Fruit fly (Drosophila melanogaster): ENCODE data around the gene Fit1.
A peak's percentile ranks its signal among the peaks of the same experiment; 100 is the strongest.

Gene Fit1

DNA sequence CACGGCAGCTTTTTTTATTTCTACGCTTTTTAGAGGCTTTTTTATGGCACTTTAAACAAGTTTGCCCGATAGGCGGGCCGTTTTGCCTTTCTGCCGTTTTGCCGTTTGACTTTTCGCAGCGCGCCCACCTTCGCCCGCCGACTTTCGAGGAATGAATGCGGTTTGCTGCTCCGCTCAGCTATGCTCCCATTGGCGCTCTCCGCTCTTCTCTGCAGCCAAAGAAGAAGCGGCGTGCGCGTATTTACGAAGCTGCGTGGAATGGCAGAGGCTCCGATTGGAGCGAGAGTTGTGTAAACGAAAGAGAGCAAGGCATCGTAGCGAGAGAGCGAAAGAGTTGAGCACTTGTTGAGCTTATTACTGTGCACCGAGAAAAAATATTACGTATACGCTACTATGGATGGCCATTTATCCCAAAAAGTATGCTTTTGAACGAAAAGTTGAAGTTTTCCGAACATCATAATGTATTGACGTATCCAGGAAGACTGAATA is 31.8 kb upstream of the Fit1 start, which contains the start of gene wit (continued):
- TF ChIP-seq Jarid2 (GFP tag; optimal IDR thresholded peaks at IDR 0.05) (peak; percentile 68), maf-S (GFP tag; optimal IDR thresholded peaks at IDR 0.05) (no peak), usp (GFP tag; optimal IDR thresholded peaks at IDR 0.05) (no peak), hbn (GFP tag; IDR thresholded peaks at IDR 0.05; ENCODE audit: partially characterized antibody) (peak; percentile 44), MTF-1 (GFP tag; optimal IDR thresholded peaks at IDR 0.05; ENCODE audit: borderline replicate concordance) (no peak), grau (tag; optimal IDR thresholded peaks at IDR 0.05) (no peak), bbx (GFP tag; IDR thresholded peaks at IDR 0.05; ENCODE audit: partially characterized antibody) (peak; percentile 41; the same call in 1 of the 2 replicates), wek (GFP tag; optimal IDR thresholded peaks at IDR 0.05) (peak; percentile 48), trem (tag; optimal IDR thresholded peaks at IDR 0.05) (no peak), Sry-β (GFP tag; optimal IDR thresholded peaks at IDR 0.05) (no peak), CG8290 (GFP tag; optimal IDR thresholded peaks at IDR 0.05) (no peak), CG8290 (tag; optimal IDR thresholded peaks at IDR 0.05) (peak in 1 of 2 experiments; percentile 73), CG8478 (optimal IDR thresholded peaks at IDR 0.05) (no peak), Max (GFP tag; optimal IDR thresholded peaks at IDR 0.05) (no peak), Ravus (GFP tag; IDR thresholded peaks at IDR 0.05) (no peak), shn (GFP tag; optimal IDR thresholded peaks at IDR 0.05) (no peak), Side (GFP tag; optimal IDR thresholded peaks at IDR 0.05) (peak; percentile 5), tap (tag; optimal IDR thresholded peaks at IDR 0.05) (no peak), Gsc (GFP tag; IDR thresholded peaks at IDR 0.05) (no peak), CG12659 (GFP tag; optimal IDR thresholded peaks at IDR 0.05) (no peak), pnt (GFP tag; optimal IDR thresholded peaks at IDR 0.05) (no peak), insv (GFP tag; optimal IDR thresholded peaks at IDR 0.05) (no peak), sug (tag; optimal IDR thresholded peaks at IDR 0.05) (peak; percentile 22), CG13775 (GFP tag; optimal IDR thresholded peaks at IDR 0.05) (no peak), sr (GFP tag; IDR thresholded peaks at IDR 0.05) (peak; percentile 73; the same call in 2 of the 3 replicates), dm (GFP tag; optimal IDR thresholded peaks at IDR 0.05) (no peak), CG4820 (GFP tag; optimal IDR thresholded peaks at IDR 0.05) (no peak), CG7271 (tag; optimal IDR thresholded peaks at IDR 0.05) (no peak), Dek (tag; optimal IDR thresholded peaks at IDR 0.05) (no peak), ato (GFP tag; IDR thresholded peaks at IDR 0.05; ENCODE audit: partially characterized antibody) (no peak), CG3726 (GFP tag; IDR thresholded peaks at IDR 0.05) (no peak), HHEX (GFP tag; optimal IDR thresholded peaks at IDR 0.05) (no peak), slbo (GFP tag; IDR thresholded peaks at IDR 0.05) (0 out of 2 replicates have a peak, but pooled peaks have one; percentile 36), CG6791 (GFP tag; IDR thresholded peaks at IDR 0.05; ENCODE audit: partially characterized antibody) (no peak), Doc2 (GFP tag; IDR thresholded peaks at IDR 0.05) (no peak), Rfx (GFP tag; IDR thresholded peaks at IDR 0.05) (peak; percentile 31; the same call in 1 of the 2 replicates), CG30020 (tag; optimal IDR thresholded peaks at IDR 0.05) (no peak), fd102C (GFP tag; optimal IDR thresholded peaks at IDR 0.05) (no peak), CG10274 (GFP tag; optimal IDR thresholded peaks at IDR 0.05) (no peak), Bgb (GFP tag; IDR thresholded peaks at IDR 0.05; ENCODE audit: partially characterized antibody) (peak; percentile 49), Dip2 (GFP tag; IDR thresholded peaks at IDR 0.05) (no peak), CrebB (tag; optimal IDR thresholded peaks at IDR 0.05) (peak; percentile 30), CG6689 (GFP tag; IDR thresholded peaks at IDR 0.05) (no peak), pros (GFP tag; optimal IDR thresholded peaks at IDR 0.05) (no peak), stc (GFP tag; IDR thresholded peaks at IDR 0.05) (no peak), fru (optimal IDR thresholded peaks at IDR 0.05) (no peak), onecut (GFP tag; IDR thresholded peaks at IDR 0.05) (no peak), Oli (tag; optimal IDR thresholded peaks at IDR 0.05) (no peak), sens-2 (GFP tag; IDR thresholded peaks at IDR 0.05) (no peak), HLH4C (GFP tag; IDR thresholded peaks at IDR 0.05; ENCODE audit: partially characterized antibody) (no peak), twi (tag; optimal IDR thresholded peaks at IDR 0.05) (no peak), CG8388 (GFP tag; optimal IDR thresholded peaks at IDR 0.05) (no peak)
